Fruit fly (Drosophila melanogaster) whole organism, prepupa: ENCODE data around the gene eEF1alpha2.

Source experiments
- Blimp-1 ChIP-seq: fragments of 200-800 bp; sonication (Bioruptor generic); optimal IDR thresholded peaks from 3 replicates; lab custom pipeline; 2017; ENCODE audit warnings: missing biosample characterization, missing genetic modification characterization, mild to moderate bottlenecking, moderate library complexity, missing genetic modification reagents
- CG10669 ChIP-seq: fragments of 200-800 bp; sonication (Bioruptor generic); optimal IDR thresholded peaks from 3 replicates; lab custom pipeline; 2018; ENCODE audit warnings: missing biosample characterization, mild to moderate bottlenecking, missing genetic modification characterization, moderate library complexity
- CG11294 ChIP-seq: fragments of 200-800 bp; sonication (Bioruptor generic); IDR thresholded peaks from 2 replicates; pipeline ENCODE4 v1.3.6; 2022; ENCODE audit warnings: missing biosample characterization, missing genetic modification characterization
- CG11902 ChIP-seq: fragments of 200-800 bp; sonication (Bioruptor generic); optimal IDR thresholded peaks from 3 replicates; lab custom pipeline; 2016; ENCODE audit warnings: missing biosample characterization, missing genetic modification characterization
- CG16779 ChIP-seq: fragments of 200-800 bp; sonication (Bioruptor generic); optimal IDR thresholded peaks from 3 replicates; lab custom pipeline; 2017; ENCODE audit warnings: missing biosample characterization, mild to moderate bottlenecking, missing genetic modification characterization
- CG3032 ChIP-seq: fragments of 200-800 bp; optimal IDR thresholded peaks from 2 replicates; lab custom pipeline; 2019; ENCODE audit warnings: missing biosample characterization, mild to moderate bottlenecking, missing genetic modification characterization, moderate library complexity
- CG31627 ChIP-seq: fragments of 200-800 bp; sonication (Bioruptor generic); optimal IDR thresholded peaks from 3 replicates; lab custom pipeline; 2016; ENCODE audit warnings: missing biosample characterization, missing genetic modification characterization
- CG32006 ChIP-seq: fragments of 200-800 bp; sonication (Bioruptor generic); optimal IDR thresholded peaks from 3 replicates; lab custom pipeline; 2017; ENCODE audit warnings: missing biosample characterization, mild to moderate bottlenecking, missing genetic modification characterization
- CG34406 ChIP-seq: fragments of 200-800 bp; sonication (Bioruptor generic); optimal IDR thresholded peaks from 3 replicates; lab custom pipeline; 2016; ENCODE audit warnings: missing biosample characterization, missing genetic modification characterization
- CG3919 ChIP-seq: fragments of 200-800 bp; sonication (Bioruptor generic); optimal IDR thresholded peaks from 3 replicates; lab custom pipeline; 2016; ENCODE audit warnings: missing biosample characterization, missing genetic modification characterization
- CG4318 ChIP-seq: fragments of 200-800 bp; sonication (Bioruptor generic); optimal IDR thresholded peaks from 3 replicates; lab custom pipeline; 2017; ENCODE audit warnings: missing biosample characterization, mild to moderate bottlenecking, missing genetic modification characterization
- CG6163 ChIP-seq: fragments of 200-800 bp; sonication (Bioruptor generic); IDR thresholded peaks from 3 replicates; pipeline ENCODE4 v1.3.6; 2022; ENCODE audit warnings: missing biosample characterization, missing genetic modification characterization
- CG6808 ChIP-seq: fragments of 200-800 bp; sonication (Bioruptor generic); optimal IDR thresholded peaks from 3 replicates; lab custom pipeline; 2017; ENCODE audit warnings: missing biosample characterization, missing genetic modification characterization, mild to moderate bottlenecking, moderate library complexity, missing genetic modification reagents
- CG6854 ChIP-seq: fragments of 200-800 bp; sonication (Bioruptor generic); optimal IDR thresholded peaks from 2 replicates; lab custom pipeline; 2017; ENCODE audit warnings: missing biosample characterization, mild to moderate bottlenecking, missing genetic modification characterization
- CG7368 ChIP-seq: fragments of 200-800 bp; sonication (Bioruptor generic); optimal IDR thresholded peaks from 3 replicates; lab custom pipeline; 2016; ENCODE audit warnings: missing biosample characterization, missing genetic modification characterization
- CG8119 ChIP-seq: fragments of 200-800 bp; sonication (Bioruptor generic); IDR thresholded peaks from 3 replicates; pipeline ENCODE4 v1.3.6; 2022; ENCODE audit warnings: missing biosample characterization, missing genetic modification characterization
- CG9139 ChIP-seq: fragments of 200-800 bp; sonication (Bioruptor generic); optimal IDR thresholded peaks from 3 replicates; lab custom pipeline; 2017; ENCODE audit warnings: missing biosample characterization, mild to moderate bottlenecking, missing genetic modification characterization
- Eip75B ChIP-seq: fragments of 200-800 bp; sonication (Bioruptor generic); optimal IDR thresholded peaks from 3 replicates; lab custom pipeline; 2016; ENCODE audit warnings: missing biosample characterization, missing genetic modification characterization
- Eip78C ChIP-seq: fragments of 200-800 bp; sonication (Bioruptor generic); peaks from one replicate; lab custom pipeline; 2016; ENCODE audit warnings: missing biosample characterization, missing genetic modification characterization
- Eip93F ChIP-seq: fragments of 200-800 bp; sonication (Bioruptor generic); optimal IDR thresholded peaks from 2 replicates; lab custom pipeline; 2016; ENCODE audit warnings: missing biosample characterization, mild to moderate bottlenecking, missing genetic modification characterization
- Ets21C ChIP-seq: fragments of 200-800 bp; sonication (Bioruptor generic); optimal IDR thresholded peaks from 3 replicates; lab custom pipeline; 2016; ENCODE audit warnings: missing biosample characterization, missing genetic modification characterization
- Hr38 ChIP-seq: sonication (Bioruptor generic); optimal IDR thresholded peaks from 2 replicates; lab custom pipeline; 2016; ENCODE audit warnings: missing biosample characterization, missing genetic modification characterization
- Hr4 ChIP-seq: fragments of 200-800 bp; sonication (Bioruptor generic); optimal IDR thresholded peaks from 3 replicates; lab custom pipeline; 2016; ENCODE audit warnings: missing biosample characterization, missing genetic modification characterization
- Lpt ChIP-seq: fragments of 200-800 bp; sonication (Bioruptor generic); optimal IDR thresholded peaks from 3 replicates; lab custom pipeline; 2016; ENCODE audit warnings: missing biosample characterization, missing genetic modification characterization
- Met ChIP-seq: fragments of 200-800 bp; sonication (Bioruptor generic); optimal IDR thresholded peaks from 3 replicates; lab custom pipeline; 2016; ENCODE audit warnings: missing biosample characterization, missing genetic modification characterization
- Smox ChIP-seq: fragments of 200-800 bp; sonication (Bioruptor generic); optimal IDR thresholded peaks from 3 replicates; lab custom pipeline; 2016; ENCODE audit warnings: missing biosample characterization, missing genetic modification characterization
- Sox102F ChIP-seq: fragments of 200-800 bp; sonication (Bioruptor generic); optimal IDR thresholded peaks from 2 replicates; lab custom pipeline; 2016; ENCODE audit warnings: missing biosample characterization, mild to moderate bottlenecking, missing genetic modification characterization
- Sox14 ChIP-seq: fragments of 200-800 bp; sonication (Bioruptor generic); optimal IDR thresholded peaks from 3 replicates; lab custom pipeline; 2016; ENCODE audit warnings: missing biosample characterization, missing genetic modification characterization
- Sox15 ChIP-seq: fragments of 200-800 bp; sonication (Bioruptor generic); optimal IDR thresholded peaks from 3 replicates; lab custom pipeline; 2016; ENCODE audit warnings: missing biosample characterization, missing genetic modification characterization
- acj6 ChIP-seq: fragments of 200-800 bp; sonication (Bioruptor generic); optimal IDR thresholded peaks from 3 replicates; lab custom pipeline; 2016; ENCODE audit warnings: missing biosample characterization, missing genetic modification characterization
- cyc ChIP-seq: fragments of 200-800 bp; sonication (Bioruptor generic); optimal IDR thresholded peaks from 3 replicates; lab custom pipeline; 2016; ENCODE audit warnings: missing biosample characterization, missing genetic modification characterization
- dac ChIP-seq: fragments of 200-800 bp; sonication (Bioruptor generic); optimal IDR thresholded peaks from 2 replicates; lab custom pipeline; 2017; ENCODE audit warnings: missing biosample characterization, mild to moderate bottlenecking, missing genetic modification characterization
- dsx ChIP-seq: fragments of 200-800 bp; optimal IDR thresholded peaks from 3 replicates; lab custom pipeline; 2019; ENCODE audit warnings: missing biosample characterization, mild to moderate bottlenecking, missing genetic modification characterization, moderate library complexity; ENCODE audit not compliant: poor library complexity, severe bottlenecking
- eg ChIP-seq: fragments of 200-800 bp; sonication (Bioruptor generic); IDR thresholded peaks from 3 replicates; pipeline ENCODE4 v1.3.6; 2022; ENCODE audit warnings: missing biosample characterization, missing genetic modification characterization
- esn ChIP-seq: fragments of 200-800 bp; sonication (Bioruptor generic); optimal IDR thresholded peaks from 2 replicates; lab custom pipeline; 2016; ENCODE audit warnings: missing biosample characterization, mild to moderate bottlenecking, missing genetic modification characterization, moderate library complexity
- fd59A ChIP-seq: fragments of 200-800 bp; sonication (Bioruptor generic); optimal IDR thresholded peaks from 2 replicates; lab custom pipeline; 2017; ENCODE audit warnings: missing biosample characterization, mild to moderate bottlenecking, missing genetic modification characterization, missing genetic modification reagents
- fd85E ChIP-seq: fragments of 200-800 bp; sonication (Bioruptor generic); optimal IDR thresholded peaks from 3 replicates; lab custom pipeline; 2016; ENCODE audit warnings: missing biosample characterization, missing genetic modification characterization
- lz ChIP-seq: fragments of 200-800 bp; sonication (Bioruptor generic); optimal IDR thresholded peaks from 3 replicates; lab custom pipeline; 2016; ENCODE audit warnings: missing biosample characterization, missing genetic modification characterization
- net ChIP-seq: fragments of 200-800 bp; sonication (Bioruptor generic); optimal IDR thresholded peaks from 3 replicates; lab custom pipeline; 2016; ENCODE audit warnings: missing biosample characterization, missing genetic modification characterization
- pdm3 ChIP-seq: fragments of 200-800 bp; sonication (Bioruptor generic); optimal IDR thresholded peaks from 3 replicates; lab custom pipeline; 2016; ENCODE audit warnings: missing biosample characterization, missing genetic modification characterization
- salr ChIP-seq, 2 experiments: fragments of 200-800 bp; sonication (Bioruptor generic); optimal IDR thresholded peaks; 3 replicates each; lab custom pipeline; 2016 to 2018; ENCODE audit warnings: missing biosample characterization in 2 of 2, missing genetic modification characterization in 2 of 2, mild to moderate bottlenecking in 1 of 2
- spab ChIP-seq: fragments of 200-800 bp; sonication (Bioruptor generic); optimal IDR thresholded peaks from 2 replicates; lab custom pipeline; 2017; ENCODE audit warnings: missing biosample characterization, mild to moderate bottlenecking, missing genetic modification characterization, missing genetic modification reagents
- ss ChIP-seq, 2 experiments: fragments of 200-800 bp; sonication (Bioruptor generic); optimal IDR thresholded peaks; 2 replicates in 1 of 2; 3 replicates in 1 of 2; lab custom pipeline; 2017 to 2018; ENCODE audit warnings: mild to moderate bottlenecking in 2 of 2, missing biosample characterization in 2 of 2, missing genetic modification characterization in 2 of 2, moderate library complexity in 1 of 2
- svp ChIP-seq: fragments of 200-800 bp; sonication (Bioruptor generic); peaks from one replicate; lab custom pipeline; 2016; ENCODE audit warnings: missing biosample characterization, missing genetic modification characterization
- topi ChIP-seq: fragments of 200-800 bp; sonication (Bioruptor generic); optimal IDR thresholded peaks from 3 replicates; lab custom pipeline; 2016; ENCODE audit warnings: missing biosample characterization, missing genetic modification characterization

The eEF1alpha2 gene

dm6 chr3R:31698143-31698776 is 40.0 kb upstream of the eEF1alpha2 start (continued):
- peak; percentile 85 for TF ChIP-seq Blimp-1
- peak; percentile 77 for TF ChIP-seq CG6854
- TF ChIP-seq Ets21C (GFP tag; lab: Kevin White, UChicago) = peak; percentile 88
- TF ChIP-seq ss (GFP tag; optimal IDR thresholded peaks at IDR 0.05; lab: Kevin White, UChicago) = peak; percentile 91 to 92
- TF ChIP-seq lz (GFP tag; lab: Kevin White, UChicago) = peak; percentile 94
- TF ChIP-seq Eip93F (GFP tag; lab: Kevin White, UChicago) = peak; percentile 88
- TF ChIP-seq Lpt (GFP tag; lab: Kevin White, UChicago) = peak; percentile 46
- peak; percentile 45 for TF ChIP-seq fd85E (GFP tag; lab: Kevin White, UChicago)
- peak; percentile 35; the same call in 1 of the 3 replicates for TF ChIP-seq eg (GFP tag; lab: Robert Waterston, UW)
- peak; percentile 89 for TF ChIP-seq Sox14 (GFP tag; lab: Kevin White, UChicago)
- peak; percentile 95 for TF ChIP-seq Met (GFP tag; lab: Kevin White, UChicago)
- no peak for TF ChIP-seq dac (GFP tag; lab: Kevin White, UChicago)
- peak; percentile 95 for TF ChIP-seq esn (GFP tag; lab: Kevin White, UChicago)
- TF ChIP-seq topi (GFP tag; lab: Kevin White, UChicago) = peak; percentile 95
- TF ChIP-seq CG3032 = peak; percentile 92
- TF ChIP-seq CG6808 (GFP tag; lab: Kevin White, UChicago) = peak; percentile 90
- peak; percentile 92 for TF ChIP-seq CG6163 (GFP tag; lab: Robert Waterston, UW)
- TF ChIP-seq fd59A (GFP tag; lab: Kevin White, UChicago) = peak; percentile 88
- TF ChIP-seq CG16779 (tag; lab: Kevin White, UChicago) = peak; percentile 60
- peak; percentile 77 for TF ChIP-seq Sox15 (GFP tag; lab: Kevin White, UChicago)
- TF ChIP-seq Sox102F = peak; percentile 93
- TF ChIP-seq CG11294 (GFP tag; lab: Robert Waterston, UW) = no peak
- peak; percentile 87 for TF ChIP-seq CG9139
- peak; percentile 92 for TF ChIP-seq Eip75B
- peak; percentile 91 for TF ChIP-seq dsx
- TF ChIP-seq CG32006 (GFP tag; lab: Kevin White, UChicago) = peak; percentile 33
- peak; percentile 91 for TF ChIP-seq Smox
- TF ChIP-seq pdm3 (GFP tag; lab: Kevin White, UChicago) = peak; percentile 84
- TF ChIP-seq cyc (GFP tag; lab: Kevin White, UChicago) = peak; percentile 96
- TF ChIP-seq Eip78C (GFP tag; lab: Kevin White, UChicago) = peak; percentile 97
- no peak for TF ChIP-seq Hr38 (GFP tag; lab: Kevin White, UChicago)
- peak; percentile 78 for TF ChIP-seq CG7368 (GFP tag; lab: Kevin White, UChicago)

- TF ChIP-seq esn (GFP tag; lab: Kevin White, UChicago) (peak; percentile 13), spab (GFP tag; lab: Kevin White, UChicago) (peak; percentile 43), dsx (peak; percentile 49), CG10669 (GFP tag; lab: Kevin White, UChicago) (peak; percentile 47), topi (GFP tag; lab: Kevin White, UChicago) (no peak), eg (GFP tag; lab: Robert Waterston, UW) (peak; percentile 74; the same call in 2 of the 3 replicates), dac (GFP tag; lab: Kevin White, UChicago) (peak; percentile 50), Sox15 (GFP tag; lab: Kevin White, UChicago) (no peak), net (GFP tag; lab: Kevin White, UChicago) (peak; percentile 64), CG7368 (GFP tag; lab: Kevin White, UChicago) (no peak), CG6854 (no peak), Hr4 (GFP tag; lab: Kevin White, UChicago) (peak; percentile 82), cyc (GFP tag; lab: Kevin White, UChicago) (no peak), svp (GFP tag; lab: Kevin White, UChicago) (peak; percentile 36), CG11902 (no peak), CG3919 (GFP tag; lab: Kevin White, UChicago) (peak; percentile 79), Blimp-1 (no peak), CG8119 (GFP tag; lab: Robert Waterston, UW) (peak; percentile 88), CG31627 (GFP tag; lab: Kevin White, UChicago) (no peak), acj6 (GFP tag; lab: Kevin White, UChicago) (peak; percentile 65), CG6808 (GFP tag; lab: Kevin White, UChicago) (peak; percentile 25), fd85E (GFP tag; lab: Kevin White, UChicago) (no peak), CG6163 (GFP tag; lab: Robert Waterston, UW) (peak; percentile 90), Lpt (GFP tag; lab: Kevin White, UChicago) (peak; percentile 80), fd59A (GFP tag; lab: Kevin White, UChicago) (peak; percentile 51), CG11294 (GFP tag; lab: Robert Waterston, UW) (peak; percentile 20; the same call in 1 of the 2 replicates), CG9139 (peak; percentile 23), CG4318 (peak; percentile 73), Ets21C (GFP tag; lab: Kevin White, UChicago) (no peak), CG34406 (peak; percentile 18), lz (GFP tag; lab: Kevin White, UChicago) (no peak), CG32006 (GFP tag; lab: Kevin White, UChicago) (peak; percentile 87), salr (GFP tag; optimal IDR thresholded peaks at IDR 0.05; lab: Kevin White, UChicago) (peak; percentile 13 to 74)
These were observed 38.1 kb upstream of the eEF1alpha2 start for dm6 chr3R:31700212-31700611.
